Worm (Caenorhabditis elegans) whole organism, L4 larva: Measurements from ENCODE around the gene algn-13.

Source experiments
- F49E8.2 ChIP-seq: sonication (generic microtip); optimal IDR thresholded peaks from 2 replicates; lab custom pipeline; 2016; ENCODE audit warnings: missing compliant biosample characterization, mild to moderate bottlenecking, missing genetic modification characterization, borderline replicate concordance
- T20F7.1 ChIP-seq: fragments of 200-800 bp; sonication (Bioruptor generic); optimal IDR thresholded peaks from 2 replicates; lab custom pipeline; 2018; ENCODE audit warnings: mild to moderate bottlenecking, missing genetic modification characterization, missing compliant biosample characterization
- Y48G9A.11 ChIP-seq: fragments of 200-800 bp; sonication (Bioruptor generic); IDR thresholded peaks from 2 replicates; pipeline ENCODE4 v1.3.6; 2022; ENCODE audit warnings: missing genetic modification reagents, missing genetic modification characterization, missing compliant biosample characterization
- Y5F2A.4 ChIP-seq: fragments of 200-800 bp; sonication (Bioruptor generic); optimal IDR thresholded peaks from 2 replicates; lab custom pipeline; 2018; ENCODE audit warnings: mild to moderate bottlenecking, missing genetic modification characterization, missing compliant biosample characterization
- Y75B8A.6 ChIP-seq: fragments of 200-800 bp; sonication (Bioruptor generic); IDR thresholded peaks from 2 replicates; pipeline ENCODE4 v1.3.6; 2022; ENCODE audit warnings: missing genetic modification reagents, missing genetic modification characterization, missing compliant biosample characterization
- ZK337.2 ChIP-seq: fragments of 200-800 bp; sonication (Bioruptor generic); IDR thresholded peaks from 2 replicates; pipeline ENCODE4 v1.3.6; 2022; ENCODE audit warnings: missing genetic modification reagents, missing genetic modification characterization, missing compliant biosample characterization
- aha-1 ChIP-seq: fragments of 150-350 bp; peaks from one replicate; lab custom pipeline; 2014; ENCODE audit warnings: missing biosample characterization, missing genetic modification characterization
- attf-4 ChIP-seq: sonication (generic microtip); optimal IDR thresholded peaks from 3 replicates; lab custom pipeline; 2017; ENCODE audit warnings: missing biosample characterization, missing genetic modification characterization
- cey-2 ChIP-seq: sonication (generic microtip); optimal IDR thresholded peaks from 3 replicates; lab custom pipeline; 2017; ENCODE audit warnings: missing genetic modification characterization, mild to moderate bottlenecking, missing compliant biosample characterization, antibody characterized with exemption, borderline replicate concordance; ENCODE audit not compliant: insufficient read depth
- daf-16 ChIP-seq, 3 experiments: sonication (generic microtip); optimal IDR thresholded peaks; 2 replicates each; lab custom pipeline; 2016 to 2017; ENCODE audit warnings: missing genetic modification characterization in 3 of 3, missing genetic modification reagents in 3 of 3, mild to moderate bottlenecking in 2 of 3, missing compliant biosample characterization in 2 of 3, missing biosample characterization in 1 of 3, moderate library complexity in 1 of 3
- daf-19 ChIP-seq: fragments of 200-800 bp; sonication (Bioruptor generic); conservative IDR thresholded peaks from 2 replicates; pipeline ENCODE4 v1.3.6; 2022; ENCODE audit warnings: missing genetic modification characterization, missing compliant biosample characterization
- daf-8 ChIP-seq: fragments of 200-800 bp; sonication (Bioruptor generic); IDR thresholded peaks from 2 replicates; pipeline ENCODE4 v1.3.6; 2022; ENCODE audit warnings: missing genetic modification characterization, missing compliant biosample characterization
- dmd-6 ChIP-seq: fragments of 200-800 bp; sonication (Bioruptor generic); IDR thresholded peaks from 2 replicates; pipeline ENCODE4 v1.3.6; 2022; ENCODE audit warnings: missing genetic modification reagents, missing genetic modification characterization, missing compliant biosample characterization
- duxl-1 ChIP-seq: sonication (generic microtip); optimal IDR thresholded peaks from 2 replicates; lab custom pipeline; 2016; ENCODE audit warnings: mild to moderate bottlenecking, missing genetic modification characterization, moderate library complexity, missing compliant biosample characterization; ENCODE audit not compliant: poor library complexity
- egl-43 ChIP-seq: fragments of 200-800 bp; sonication (Bioruptor generic); IDR thresholded peaks from 2 replicates; pipeline ENCODE4 v1.3.6; 2022; ENCODE audit warnings: missing genetic modification reagents, missing genetic modification characterization, missing compliant biosample characterization
- fos-1 ChIP-seq: fragments of 150-350 bp; optimal IDR thresholded peaks from 2 replicates; lab custom pipeline; 2014; ENCODE audit warnings: missing biosample characterization, missing genetic modification characterization
- lin-13 ChIP-seq: fragments of 150-350 bp; optimal IDR thresholded peaks from 2 replicates; lab custom pipeline; 2014; ENCODE audit warnings: missing biosample characterization, missing genetic modification reagents, missing genetic modification characterization
- lsy-2 ChIP-seq, 2 experiments: fragments of 150-350 bp in 1 of 2; sonication (generic microtip) in 1 of 2; optimal IDR thresholded peaks; 2 replicates each; lab custom pipeline; 2014 to 2017; ENCODE audit warnings: missing biosample characterization in 2 of 2, missing genetic modification characterization in 2 of 2
- madf-5 ChIP-seq, 2 experiments: fragments of 200-800 bp; sonication (Bioruptor generic); IDR thresholded peaks; 2 replicates each; pipeline ENCODE4 v1.3.6; 2022; ENCODE audit warnings: missing compliant biosample characterization in 2 of 2, missing genetic modification characterization in 2 of 2
- madf-9 ChIP-seq: fragments of 200-800 bp; sonication (Bioruptor generic); conservative IDR thresholded peaks from 2 replicates; pipeline ENCODE4 v1.3.6; 2022; ENCODE audit warnings: missing genetic modification reagents, missing genetic modification characterization, missing compliant biosample characterization
- mep-1 ChIP-seq: fragments of 150-350 bp; sonication (generic microtip); optimal IDR thresholded peaks from 3 replicates; lab custom pipeline; 2014; ENCODE audit warnings: missing biosample characterization, missing genetic modification characterization
- nhr-10 ChIP-seq: fragments of 150-350 bp; optimal IDR thresholded peaks from 2 replicates; lab custom pipeline; 2014; ENCODE audit warnings: missing biosample characterization, missing genetic modification characterization
- nhr-237 ChIP-seq: sonication (generic microtip); optimal IDR thresholded peaks from 2 replicates; lab custom pipeline; 2017; ENCODE audit warnings: missing biosample characterization, missing genetic modification characterization
- nhr-25 ChIP-seq: sonication (generic microtip); optimal IDR thresholded peaks from 2 replicates; lab custom pipeline; 2017; ENCODE audit warnings: missing genetic modification characterization, mild to moderate bottlenecking, missing compliant biosample characterization, antibody characterized with exemption, moderate library complexity, borderline replicate concordance; ENCODE audit not compliant: insufficient read depth
- nhr-42 ChIP-seq: fragments of 200-800 bp; sonication (Bioruptor generic); IDR thresholded peaks from 2 replicates; pipeline ENCODE4 v1.3.6; 2022; ENCODE audit warnings: missing genetic modification characterization, missing compliant biosample characterization
- nhr-6 ChIP-seq: fragments of 150-350 bp; optimal IDR thresholded peaks from 2 replicates; lab custom pipeline; 2014; ENCODE audit warnings: missing biosample characterization, missing genetic modification characterization
- php-3 ChIP-seq: fragments of 200-800 bp; sonication (Bioruptor generic); IDR thresholded peaks from 2 replicates; pipeline ENCODE4 v1.3.6; 2022; ENCODE audit warnings: missing genetic modification reagents, missing genetic modification characterization, missing compliant biosample characterization
- pqm-1 ChIP-seq: sonication (generic microtip); optimal IDR thresholded peaks from 2 replicates; lab custom pipeline; 2017; ENCODE audit warnings: missing biosample characterization, missing genetic modification characterization
- rbr-2 ChIP-seq: sonication (generic microtip); optimal IDR thresholded peaks from 2 replicates; lab custom pipeline; 2016; ENCODE audit warnings: missing genotype, missing genetic modification characterization, missing compliant biosample characterization
- saeg-2 ChIP-seq: fragments of 200-800 bp; sonication (Bioruptor generic); IDR thresholded peaks from 2 replicates; pipeline ENCODE4 v1.3.6; 2022; ENCODE audit warnings: missing genetic modification reagents, missing genetic modification characterization, missing compliant biosample characterization
- spr-1 ChIP-seq: sonication (generic microtip); optimal IDR thresholded peaks from 2 replicates; lab custom pipeline; 2016; ENCODE audit warnings: mild to moderate bottlenecking, missing genetic modification characterization, missing compliant biosample characterization
- spr-3 ChIP-seq: fragments of 200-800 bp; sonication (Bioruptor generic); optimal IDR thresholded peaks from 2 replicates; lab custom pipeline; 2018; ENCODE audit warnings: mild to moderate bottlenecking, missing genetic modification characterization, missing compliant biosample characterization
- unc-130 ChIP-seq: sonication (generic microtip); optimal IDR thresholded peaks from 2 replicates; lab custom pipeline; 2016; ENCODE audit warnings: missing genetic modification reagents, missing genetic modification characterization, missing compliant biosample characterization
- unc-39 ChIP-seq: sonication (generic microtip); optimal IDR thresholded peaks from 2 replicates; lab custom pipeline; 2017; ENCODE audit warnings: missing biosample characterization, missing genetic modification characterization
- unc-62 ChIP-seq, 3 experiments: fragments of 150-350 bp in 1 of 3; sonication (generic microtip); optimal IDR thresholded peaks in 2 of 3; peaks in 1 of 3; 1 replicate in 1 of 3; 2 replicates in 2 of 3; lab custom pipeline; 2014 to 2017; ENCODE audit warnings: missing biosample characterization in 3 of 3, missing genetic modification characterization in 3 of 3, missing genetic modification reagents in 3 of 3, missing genotype in 1 of 3
- zfp-2 ChIP-seq: sonication (generic microtip); optimal IDR thresholded peaks from 2 replicates; lab custom pipeline; 2016; ENCODE audit warnings: mild to moderate bottlenecking, missing genetic modification characterization, missing compliant biosample characterization

algn-13 gene

DNA sequence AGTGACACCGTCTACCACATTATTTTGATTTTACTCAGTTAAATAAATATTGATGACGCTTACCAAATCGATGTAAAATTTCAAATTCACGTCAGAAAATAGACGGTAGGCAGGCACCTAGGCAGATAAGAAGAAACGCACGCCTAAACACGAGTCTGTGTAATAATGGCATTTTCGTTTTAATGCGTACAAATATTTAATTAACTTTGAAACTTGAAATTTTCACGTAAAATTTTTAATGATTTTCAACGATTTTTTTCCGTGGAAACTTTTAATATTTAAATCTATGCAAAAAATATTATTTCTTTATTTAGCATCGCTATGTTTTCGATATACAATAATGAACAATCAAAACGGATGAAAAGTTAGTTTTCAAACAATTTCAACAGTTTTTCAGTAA is 30.6 kb downstream of the algn-13 start, which contains the start of gene C06B3.16:
Gene C06B3.16 (plus strand): TSS at position 301 of the 400 bp plus-strand sequence.
- TF ChIP-seq rbr-2 (no peak), aha-1 (tag; lab: Kevin White, UChicago) (peak; percentile 18)

ce11 chrV:13929503-13929902 is 32.3 kb downstream of the algn-13 start, which contains the start of gene srxa-13:
srxa-13 (plus strand) TSS chrV:13929803.
- no peak for TF ChIP-seq dmd-6
- no peak for TF ChIP-seq madf-5 (GFP tag; IDR thresholded peaks at IDR 0.05; lab: Robert Waterston, UW)
- TF ChIP-seq, all 104 proteins: peak for 0

- TF ChIP-seq madf-5 (GFP tag; IDR thresholded peaks at IDR 0.05; lab: Robert Waterston, UW) = no peak
- TF ChIP-seq T20F7.1 = no peak
- no peak for TF ChIP-seq ZK337.2
- TF ChIP-seq Y5F2A.4 (GFP tag; lab: Kevin White, UChicago) = no peak
- no peak for TF ChIP-seq fos-1 (tag; lab: Kevin White, UChicago)
- no peak for TF ChIP-seq lin-13 (GFP tag; lab: Kevin White, UChicago)
- TF ChIP-seq daf-19 (GFP tag; lab: Robert Waterston, UW) = no peak
- no peak for TF ChIP-seq spr-1
- no peak for TF ChIP-seq unc-39 (tag; lab: Kevin White, UChicago)
- no peak for TF ChIP-seq egl-43 (GFP tag; lab: Robert Waterston, UW)
- no peak for TF ChIP-seq F49E8.2 (tag; lab: Kevin White, UChicago)
- no peak for TF ChIP-seq nhr-6 (tag; lab: Kevin White, UChicago)
- TF ChIP-seq daf-8 (GFP tag; lab: Robert Waterston, UW) = no peak
- TF ChIP-seq Y48G9A.11 = no peak
- TF ChIP-seq nhr-10 (tag; lab: Kevin White, UChicago) = no peak
- TF ChIP-seq daf-16 (GFP tag; optimal IDR thresholded peaks at IDR 0.05; lab: Kevin White, UChicago) = no peak
- no peak for TF ChIP-seq daf-16 (tag; optimal IDR thresholded peaks at IDR 0.05; lab: Kevin White, UChicago)
Measured at ce11 chrV:13926398-13926797, 35.4 kb downstream of the algn-13 start, which contains the start of gene srxa-12. srxa-12 (plus strand) TSS chrV:13926698.

ce11 chrV:13923851-13924250 is 37.9 kb downstream of the algn-13 start, which contains the start of gene srxa-11:
srxa-11 (plus strand) TSS chrV:13924151.
- TF ChIP-seq unc-130 (GFP tag; lab: Kevin White, UChicago) = no peak
- TF ChIP-seq php-3 (GFP tag; lab: Robert Waterston, UW) = no peak
- no peak for TF ChIP-seq attf-4 (tag; lab: Kevin White, UChicago)
- TF ChIP-seq nhr-237 (tag; lab: Kevin White, UChicago) = no peak
- no peak for TF ChIP-seq madf-9 (GFP tag; lab: Robert Waterston, UW)
- TF ChIP-seq Y48G9A.11 = no peak
- no peak for TF ChIP-seq saeg-2 (GFP tag; lab: Robert Waterston, UW)
- no peak for TF ChIP-seq nhr-6 (tag; lab: Kevin White, UChicago)
- no peak for TF ChIP-seq nhr-25 (tag; lab: Kevin White, UChicago)
- no peak for TF ChIP-seq zfp-2 (tag; lab: Kevin White, UChicago)
- TF ChIP-seq unc-62 (GFP tag; optimal IDR thresholded peaks at IDR 0.05 in 1 of 2; lab: Kevin White, UChicago) = no peak
- TF ChIP-seq unc-62 (tag; optimal IDR thresholded peaks at IDR 0.05; lab: Kevin White, UChicago) = no peak
- no peak for TF ChIP-seq Y75B8A.6 (GFP tag; lab: Robert Waterston, UW)
- TF ChIP-seq cey-2 (tag; lab: Kevin White, UChicago) = no peak
- TF ChIP-seq mep-1 (tag; lab: Kevin White, UChicago) = no peak
- no peak for TF ChIP-seq pqm-1 (tag; lab: Kevin White, UChicago)
- TF ChIP-seq lsy-2 (tag; optimal IDR thresholded peaks at IDR 0.05; lab: Kevin White, UChicago) = no peak
- no peak for TF ChIP-seq nhr-42 (GFP tag; lab: Robert Waterston, UW)
- no peak for TF ChIP-seq duxl-1 (tag; lab: Kevin White, UChicago)
- no peak for TF ChIP-seq spr-3 (GFP tag; lab: Kevin White, UChicago)
